Worm (Caenorhabditis elegans): ENCODE data around the gene clec-86.

DNA sequence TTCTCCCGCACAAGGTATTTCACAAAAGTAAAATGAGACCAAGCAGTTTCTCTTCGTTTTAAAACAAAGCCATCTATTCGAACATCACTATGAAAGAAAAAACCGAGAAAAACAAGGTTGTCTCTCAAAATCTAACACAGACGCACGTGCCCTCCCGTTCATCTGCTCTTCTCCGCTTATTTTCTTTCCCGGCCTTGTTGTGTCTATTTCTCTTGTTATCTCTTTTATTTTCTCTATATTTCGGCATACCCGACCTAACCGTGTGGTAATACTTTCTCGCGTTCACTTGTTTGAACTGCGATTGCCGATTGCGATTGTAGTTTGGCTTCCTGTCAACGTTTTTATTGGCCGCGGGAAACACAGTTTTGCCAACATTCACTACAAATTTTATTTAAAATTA, 10.2 kb upstream of the clec-86 start:
- no peak for TF ChIP-seq nhr-11 (tag; optimal IDR thresholded peaks at IDR 0.05)
- no peak for TF ChIP-seq nhr-25 (tag; optimal IDR thresholded peaks at IDR 0.05; ENCODE audit: borderline replicate concordance, insufficient read depth)
- no peak for TF ChIP-seq pha-4 (GFP tag; IDR thresholded peaks at IDR 0.05)
- TF ChIP-seq pha-4 (tag; optimal IDR thresholded peaks at IDR 0.05): no peak
- TF ChIP-seq snpc-4 (tag; optimal IDR thresholded peaks at IDR 0.05): no peak
- TF ChIP-seq aly-2 (tag; optimal IDR thresholded peaks at IDR 0.05): no peak
- no peak for TF ChIP-seq zip-11 (GFP tag; IDR thresholded peaks at IDR 0.05)
- TF ChIP-seq arid-1 (GFP tag; conservative IDR thresholded peaks at IDR 0.05): no peak
- TF ChIP-seq Y75B8A.6 (GFP tag; IDR thresholded peaks at IDR 0.05): no peak

Data from whole organism, L4 larva.